Worm (Caenorhabditis elegans) whole organism, midembryonic: ENCODE measurements around the gene cfz-2.

Experiments
- cog-1 ChIP-seq: sonication (generic microtip); optimal IDR thresholded peaks from 2 replicates; lab custom pipeline; 2016; ENCODE audit warnings: missing genetic modification characterization, missing compliant biosample characterization
- flt-1 ChIP-seq: fragments of 200-800 bp; sonication (Bioruptor generic); IDR thresholded peaks from 2 replicates; pipeline ENCODE4 v1.3.6; 2022; ENCODE audit warnings: missing genetic modification characterization, missing compliant biosample characterization
- med-1 ChIP-seq: sonication (generic microtip); optimal IDR thresholded peaks from 2 replicates; lab custom pipeline; 2017; ENCODE audit warnings: missing genetic modification characterization, mild to moderate bottlenecking, missing compliant biosample characterization, antibody characterized with exemption, missing genetic modification reagents; ENCODE audit not compliant: insufficient read depth
- ref-1 ChIP-seq: fragments of 200-800 bp; sonication (Bioruptor generic); conservative IDR thresholded peaks from 2 replicates; pipeline ENCODE4 v1.3.6; 2022; ENCODE audit warnings: missing genetic modification reagents, missing genetic modification characterization, missing compliant biosample characterization
- ztf-29 ChIP-seq: fragments of 200-800 bp; sonication (Bioruptor generic); IDR thresholded peaks from 2 replicates; pipeline ENCODE4 v1.3.6; 2022; ENCODE audit warnings: missing genetic modification reagents, missing genetic modification characterization, missing compliant biosample characterization

DNA sequence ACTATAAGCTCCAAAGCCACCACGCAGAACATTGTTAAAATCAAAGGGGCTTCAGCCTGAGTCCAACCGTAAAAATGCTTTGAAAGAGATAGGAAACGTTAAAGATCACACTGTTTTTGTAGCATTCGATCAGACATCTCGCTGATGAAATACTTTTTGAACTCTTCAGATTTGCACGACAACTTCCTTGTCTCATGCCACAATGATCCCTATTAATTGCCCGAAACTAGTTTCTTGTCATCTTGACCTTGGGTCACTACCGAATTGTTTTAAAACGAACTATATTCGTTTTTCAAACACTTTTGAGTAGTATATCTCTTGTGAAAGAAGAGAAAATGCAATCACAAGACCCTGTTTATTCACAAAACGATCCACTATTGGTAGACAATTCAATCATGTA lies 26.7 kb downstream of the cfz-2 start, which contains the start of gene T20D4.3:
- TF ChIP-seq ref-1 (GFP tag; lab: Robert Waterston, UW), result no peak
- no peak for TF ChIP-seq med-1 (GFP tag; lab: Kevin White, UChicago)
- TF ChIP-seq ztf-29 (GFP tag; lab: Robert Waterston, UW), result no peak
- no peak for TF ChIP-seq cog-1
- no peak for TF ChIP-seq flt-1 (GFP tag; lab: Robert Waterston, UW)
